Fruit fly (Drosophila melanogaster): ENCODE results near the gene Mettl14.

Mettl14 gene

dm6 chr2L:8279400-8280065 is 28.7 kb upstream of the Mettl14 start (continued):
- TF ChIP-seq dimm (GFP tag; IDR thresholded peaks at IDR 0.05), result no peak
- peak; percentile 63 for TF ChIP-seq onecut (GFP tag; IDR thresholded peaks at IDR 0.05)
- no peak for TF ChIP-seq Lpt (GFP tag; optimal IDR thresholded peaks at IDR 0.05)
- no peak for TF ChIP-seq sr (GFP tag; IDR thresholded peaks at IDR 0.05)
- TF ChIP-seq lov (optimal IDR thresholded peaks at IDR 0.05), result no peak
- TF ChIP-seq lov (GFP tag; IDR thresholded peaks at IDR 0.05), result peak; percentile 71; the same call in 1 of the 3 replicates
- no peak for TF ChIP-seq Dp (GFP tag; optimal IDR thresholded peaks at IDR 0.05)
- peak; percentile 52 for TF ChIP-seq gcm (GFP tag; optimal IDR thresholded peaks at IDR 0.05)
- no peak for TF ChIP-seq tll (GFP tag; optimal IDR thresholded peaks at IDR 0.05)
- TF ChIP-seq CG11398 (GFP tag; optimal IDR thresholded peaks at IDR 0.05), result no peak
- TF ChIP-seq Rx (GFP tag; IDR thresholded peaks at IDR 0.05), result peak; percentile 43
- TF ChIP-seq Gsc (GFP tag; IDR thresholded peaks at IDR 0.05), result no peak
- no peak for TF ChIP-seq salm (tag; optimal IDR thresholded peaks at IDR 0.05)
- no peak for TF ChIP-seq CG6765 (GFP tag; optimal IDR thresholded peaks at IDR 0.05)
- TF ChIP-seq btn (GFP tag; optimal IDR thresholded peaks at IDR 0.05), result no peak
- TF ChIP-seq CG3995 (GFP tag; optimal IDR thresholded peaks at IDR 0.05), result no peak
- TF ChIP-seq Bgb (GFP tag; IDR thresholded peaks at IDR 0.05; ENCODE audit: partially characterized antibody), result no peak
- no peak for TF ChIP-seq CG15479 (GFP tag; optimal IDR thresholded peaks at IDR 0.05)
- no peak for TF ChIP-seq ham (GFP tag; IDR thresholded peaks at IDR 0.05)
- peak; percentile 71 for TF ChIP-seq grau (tag; optimal IDR thresholded peaks at IDR 0.05)
- TF ChIP-seq ap (GFP tag; IDR thresholded peaks at IDR 0.05), result no peak
- no peak for TF ChIP-seq CG8478 (optimal IDR thresholded peaks at IDR 0.05)
- peak; percentile 17 for TF ChIP-seq disco-r (GFP tag; optimal IDR thresholded peaks at IDR 0.05)
- TF ChIP-seq ranshi (GFP tag; IDR thresholded peaks at IDR 0.05), result 0 out of 2 replicates have a peak, but pooled peaks have one; percentile 28
- TF ChIP-seq pb (GFP tag; optimal IDR thresholded peaks at IDR 0.05), result no peak
- TF ChIP-seq Drgx (GFP tag; IDR thresholded peaks at IDR 0.05), result peak; percentile 69
- TF ChIP-seq fd64A (GFP tag; optimal IDR thresholded peaks at IDR 0.05), result peak; percentile 45
- TF ChIP-seq h (optimal IDR thresholded peaks at IDR 0.05), result no peak
- peak; percentile 10 for TF ChIP-seq cato (GFP tag; optimal IDR thresholded peaks at IDR 0.05; ENCODE audit: borderline replicate concordance)
- no peak for TF ChIP-seq shn (GFP tag; optimal IDR thresholded peaks at IDR 0.05)
- TF ChIP-seq CG17361 (GFP tag; IDR thresholded peaks at IDR 0.05), result peak; percentile 79
- no peak for TF ChIP-seq CG17612 (GFP tag; IDR thresholded peaks at IDR 0.05)
- peak; percentile 79 for TF ChIP-seq Ets65A (GFP tag)
- TF ChIP-seq CG10321 (GFP tag; IDR thresholded peaks at IDR 0.05), result no peak
- TF ChIP-seq crp (GFP tag; optimal IDR thresholded peaks at IDR 0.05), result no peak
- peak; percentile 74 for TF ChIP-seq CG4820 (GFP tag; optimal IDR thresholded peaks at IDR 0.05)
- no peak for TF ChIP-seq Dfd (GFP tag; optimal IDR thresholded peaks at IDR 0.05)
- no peak for TF ChIP-seq Doc3 (GFP tag; IDR thresholded peaks at IDR 0.05; ENCODE audit: partially characterized antibody)
- no peak; the same call in 2 of the 3 replicates for TF ChIP-seq CG7357 (GFP tag; IDR thresholded peaks at IDR 0.05)
- TF ChIP-seq pan (optimal IDR thresholded peaks at IDR 0.05), result no peak
- TF ChIP-seq pan (GFP tag; optimal IDR thresholded peaks at IDR 0.05 in 1 of 2, IDR thresholded peaks at IDR 0.05 in 1 of 2), result peak in 1 of 2 experiments; percentile 42
- peak; percentile 86 for TF ChIP-seq zfh1 (GFP tag; IDR thresholded peaks at IDR 0.05)
- TF ChIP-seq Deaf1 (tag; optimal IDR thresholded peaks at IDR 0.05), result no peak
- no peak for TF ChIP-seq Atf6 (GFP tag; IDR thresholded peaks at IDR 0.05)
- TF ChIP-seq lbe (GFP tag; optimal IDR thresholded peaks at IDR 0.05), result peak; percentile 94
- peak; percentile 73 for TF ChIP-seq sim (GFP tag; IDR thresholded peaks at IDR 0.05)
- TF ChIP-seq pros (GFP tag; optimal IDR thresholded peaks at IDR 0.05), result no peak
- no peak for TF ChIP-seq pita (GFP tag; optimal IDR thresholded peaks at IDR 0.05)
- TF ChIP-seq exex (tag; optimal IDR thresholded peaks at IDR 0.05), result no peak
- no peak for TF ChIP-seq CG34422 (GFP tag; IDR thresholded peaks at IDR 0.05)
- peak; percentile 76 for TF ChIP-seq CG16815 (GFP tag; optimal IDR thresholded peaks at IDR 0.05)
- TF ChIP-seq CG11560 (tag; IDR thresholded peaks at IDR 0.05), result no peak
